Fruit fly (Drosophila melanogaster) whole organism, embryonic: ENCODE results near the gene CG11811.

ENCODE experiments used
- BEAF-32 ChIP-seq: fragments of 200-800 bp; sonication (Bioruptor generic); optimal IDR thresholded peaks from 3 replicates; lab custom pipeline; 2017; ENCODE audit warnings: missing biosample characterization, missing genetic modification characterization, mild to moderate bottlenecking, moderate library complexity, missing genetic modification reagents
- CG10209 ChIP-seq: fragments of 200-800 bp; sonication (Bioruptor generic); optimal IDR thresholded peaks from 3 replicates; lab custom pipeline; 2017; ENCODE audit warnings: missing biosample characterization, mild to moderate bottlenecking, missing genetic modification characterization, missing genetic modification reagents
- CG10654 ChIP-seq: fragments of 200-800 bp; sonication (Bioruptor generic); optimal IDR thresholded peaks from 2 replicates; lab custom pipeline; 2016; ENCODE audit warnings: missing biosample characterization, missing genetic modification characterization
- CG11504 ChIP-seq: fragments of 200-800 bp; sonication (Bioruptor generic); optimal IDR thresholded peaks from 3 replicates; lab custom pipeline; 2019; ENCODE audit warnings: missing biosample characterization, mild to moderate bottlenecking, missing genetic modification characterization, moderate library complexity
- CG11695 ChIP-seq: fragments of 200-800 bp; sonication (Bioruptor generic); IDR thresholded peaks from 3 replicates; pipeline ENCODE4 v1.3.6; 2022; ENCODE audit warnings: missing biosample characterization, missing genetic modification characterization
- CG11696 ChIP-seq: fragments of 200-800 bp; sonication (Bioruptor generic); IDR thresholded peaks from 2 replicates; pipeline ENCODE4 v1.3.6; 2022; ENCODE audit warnings: missing biosample characterization, missing genetic modification characterization
- CG12659 ChIP-seq: fragments of 200-800 bp; sonication (Bioruptor generic); optimal IDR thresholded peaks from 3 replicates; lab custom pipeline; 2017; ENCODE audit warnings: mild to moderate bottlenecking, missing biosample characterization, missing genetic modification reagents, missing genetic modification characterization
- CG13123 ChIP-seq: fragments of 200-800 bp; sonication (Bioruptor generic); optimal IDR thresholded peaks from 2 replicates; lab custom pipeline; 2016; ENCODE audit warnings: missing biosample characterization, missing genetic modification characterization
- CG16813 ChIP-seq: fragments of 200-800 bp; sonication (Bioruptor generic); IDR thresholded peaks from 3 replicates; pipeline ENCODE4 v1.3.6; 2022; ENCODE audit warnings: missing biosample characterization, missing genetic modification characterization; ENCODE audit not compliant: partially characterized antibody
- CG17359 ChIP-seq: fragments of 200-800 bp; sonication (Bioruptor generic); optimal IDR thresholded peaks from 3 replicates; lab custom pipeline; 2018; ENCODE audit warnings: missing biosample characterization, mild to moderate bottlenecking, missing genetic modification characterization, moderate library complexity
- CG17612 ChIP-seq: fragments of 200-800 bp; sonication (Bioruptor generic); IDR thresholded peaks from 2 replicates; pipeline ENCODE4 v1.3.6; 2022; ENCODE audit warnings: missing biosample characterization, missing genetic modification characterization
- CG18011 ChIP-seq: fragments of 200-800 bp; sonication (Bioruptor generic); optimal IDR thresholded peaks from 2 replicates; lab custom pipeline; 2017; ENCODE audit warnings: missing biosample characterization, missing genetic modification characterization, mild to moderate bottlenecking, moderate library complexity, missing genotype
- CG2712 ChIP-seq: fragments of 200-800 bp; optimal IDR thresholded peaks from 3 replicates; lab custom pipeline; 2019; ENCODE audit warnings: missing biosample characterization, mild to moderate bottlenecking, missing genetic modification characterization, moderate library complexity
- CG30431 ChIP-seq: fragments of 200-800 bp; sonication (Bioruptor generic); optimal IDR thresholded peaks from 2 replicates; lab custom pipeline; 2017; ENCODE audit warnings: missing biosample characterization, missing genetic modification characterization
- CG34224 ChIP-seq: fragments of 200-800 bp; sonication (Bioruptor generic); IDR thresholded peaks from 3 replicates; pipeline ENCODE4 v1.3.6; 2022; ENCODE audit warnings: missing biosample characterization, missing genetic modification characterization; ENCODE audit not compliant: partially characterized antibody
- CG3847 ChIP-seq: fragments of 200-800 bp; sonication (Bioruptor generic); IDR thresholded peaks from 2 replicates; pipeline ENCODE4 v1.3.6; 2022; ENCODE audit warnings: missing biosample characterization, missing genetic modification characterization
- CG4854 ChIP-seq: fragments of 200-800 bp; sonication (Bioruptor generic); optimal IDR thresholded peaks from 2 replicates; lab custom pipeline; 2016; ENCODE audit warnings: missing biosample characterization, missing genetic modification characterization, inconsistent platforms
- CG6854 ChIP-seq: fragments of 200-800 bp; sonication (Bioruptor generic); optimal IDR thresholded peaks from 3 replicates; lab custom pipeline; 2017; ENCODE audit warnings: missing biosample characterization, mild to moderate bottlenecking, missing genetic modification characterization
- CG7839 ChIP-seq: fragments of 200-800 bp; sonication (Bioruptor generic); optimal IDR thresholded peaks from 3 replicates; lab custom pipeline; 2018; ENCODE audit warnings: missing biosample characterization, mild to moderate bottlenecking, missing genetic modification characterization, moderate library complexity
- Deaf1 ChIP-seq: fragments of 200-800 bp; optimal IDR thresholded peaks from 3 replicates; lab custom pipeline; 2019; ENCODE audit warnings: missing biosample characterization, mild to moderate bottlenecking, missing genetic modification characterization, moderate library complexity
- Dll ChIP-seq: fragments of 200-800 bp; sonication (Bioruptor generic); IDR thresholded peaks from 4 replicates; pipeline ENCODE4 v1.3.6; 2022; ENCODE audit warnings: missing biosample characterization, missing genetic modification characterization; ENCODE audit not compliant: partially characterized antibody
- Fer2 ChIP-seq: fragments of 200-800 bp; sonication (Bioruptor generic); optimal IDR thresholded peaks from 2 replicates; lab custom pipeline; 2018; ENCODE audit warnings: missing biosample characterization, mild to moderate bottlenecking, missing genetic modification characterization, moderate library complexity
- Gug ChIP-seq: fragments of 200-800 bp; sonication (Bioruptor generic); IDR thresholded peaks from 4 replicates; pipeline ENCODE4 v1.3.6; 2022; ENCODE audit warnings: missing biosample characterization, missing genetic modification characterization
- Hand ChIP-seq: fragments of 200-800 bp; sonication (Bioruptor generic); optimal IDR thresholded peaks from 2 replicates; lab custom pipeline; 2017; ENCODE audit warnings: mild to moderate bottlenecking, missing biosample characterization, missing genetic modification reagents, missing genetic modification characterization
- HmgD ChIP-seq: fragments of 200-800 bp; sonication (Bioruptor generic); optimal IDR thresholded peaks from 3 replicates; lab custom pipeline; 2016; ENCODE audit warnings: missing biosample characterization, missing genetic modification characterization
- Hmr ChIP-seq: fragments of 200-800 bp; sonication (Bioruptor generic); optimal IDR thresholded peaks from 3 replicates; lab custom pipeline; 2017; ENCODE audit warnings: mild to moderate bottlenecking, missing biosample characterization, missing genetic modification reagents, missing genetic modification characterization
- Kr ChIP-seq: fragments of 200-800 bp; sonication (Bioruptor generic); optimal IDR thresholded peaks from 2 replicates; lab custom pipeline; 2017; ENCODE audit warnings: missing biosample characterization, mild to moderate bottlenecking, missing genetic modification characterization
- Lhr ChIP-seq: fragments of 200-800 bp; sonication (Bioruptor generic); optimal IDR thresholded peaks from 3 replicates; lab custom pipeline; 2017; ENCODE audit warnings: mild to moderate bottlenecking, missing biosample characterization, missing genetic modification reagents, missing genetic modification characterization
- MTF-1 ChIP-seq: fragments of 200-800 bp; sonication (Bioruptor generic); optimal IDR thresholded peaks from 2 replicates; lab custom pipeline; 2018; ENCODE audit warnings: missing biosample characterization, mild to moderate bottlenecking, missing genetic modification characterization, borderline replicate concordance
- Med ChIP-seq: fragments of 200-800 bp; sonication (Bioruptor generic); peaks from one replicate; lab custom pipeline; 2016; ENCODE audit warnings: missing biosample characterization, missing genetic modification characterization, mild to moderate bottlenecking, inconsistent platforms, moderate library complexity
- Mes4 ChIP-seq: fragments of 200-800 bp; sonication (Bioruptor generic); optimal IDR thresholded peaks from 2 replicates; lab custom pipeline; 2016; ENCODE audit warnings: missing biosample characterization, missing genetic modification characterization
- Myb ChIP-seq: fragments of 200-800 bp; sonication (Bioruptor generic); optimal IDR thresholded peaks from 2 replicates; lab custom pipeline; 2016; ENCODE audit warnings: missing biosample characterization, missing genetic modification characterization
- Pdp1 ChIP-seq, 2 experiments: fragments of 200-800 bp; sonication (Bioruptor generic); optimal IDR thresholded peaks; 3 replicates each; lab custom pipeline; 2016; ENCODE audit warnings: missing biosample characterization in 2 of 2, missing genetic modification characterization in 2 of 2, mild to moderate bottlenecking in 1 of 2, moderate library complexity in 1 of 2
- amos ChIP-seq: fragments of 200-800 bp; sonication (Bioruptor generic); IDR thresholded peaks from 2 replicates; pipeline ENCODE4 v1.3.6; 2022; ENCODE audit warnings: missing biosample characterization, missing genetic modification characterization; ENCODE audit not compliant: partially characterized antibody
- br ChIP-seq: fragments of >200 bp; optimal IDR thresholded peaks from 2 replicates; lab custom pipeline; 2017
- bsh ChIP-seq, 2 experiments: fragments of 200-800 bp; sonication (Bioruptor generic); optimal IDR thresholded peaks; 2 replicates each; lab custom pipeline; 2017 to 2018; ENCODE audit warnings: mild to moderate bottlenecking in 2 of 2, missing biosample characterization in 2 of 2, missing genetic modification characterization in 2 of 2, moderate library complexity in 1 of 2
- cwo ChIP-seq: fragments of 200-800 bp; sonication (Bioruptor generic); optimal IDR thresholded peaks from 3 replicates; lab custom pipeline; 2017; ENCODE audit warnings: missing biosample characterization, missing genetic modification characterization, mild to moderate bottlenecking, moderate library complexity, missing genetic modification reagents
- emc ChIP-seq: fragments of 200-800 bp; sonication (Bioruptor generic); optimal IDR thresholded peaks from 2 replicates; lab custom pipeline; 2016; ENCODE audit warnings: missing biosample characterization, missing genetic modification characterization
- eve ChIP-seq, 2 experiments: fragments of >200 bp; optimal IDR thresholded peaks; 2 replicates each; lab custom pipeline; 2017; ENCODE audit warnings: missing biosample characterization in 2 of 2, missing genetic modification characterization in 2 of 2
- fd102C ChIP-seq: fragments of 200-800 bp; sonication (Bioruptor generic); optimal IDR thresholded peaks from 2 replicates; lab custom pipeline; 2018; ENCODE audit warnings: missing biosample characterization, mild to moderate bottlenecking, missing genetic modification characterization, moderate library complexity
- her ChIP-seq: fragments of 200-800 bp; sonication (Bioruptor generic); optimal IDR thresholded peaks from 2 replicates; lab custom pipeline; 2016; ENCODE audit warnings: missing biosample characterization, missing genetic modification characterization
- insv ChIP-seq, 2 experiments: fragments of 200-800 bp; sonication (Bioruptor generic); optimal IDR thresholded peaks; 3 replicates each; lab custom pipeline; 2016 to 2018; ENCODE audit warnings: missing biosample characterization in 2 of 2, missing genetic modification characterization in 2 of 2
- kay ChIP-seq: fragments of 200-800 bp; sonication (Bioruptor generic); optimal IDR thresholded peaks from 2 replicates; lab custom pipeline; 2016; ENCODE audit warnings: missing biosample characterization, missing genetic modification characterization
- lola ChIP-seq, 3 experiments: fragments of >200 bp in 2 of 3; fragments of 200-800 bp in 1 of 3; sonication (Bioruptor generic) in 1 of 3; optimal IDR thresholded peaks; 2 replicates each; lab custom pipeline; 2017 to 2019; ENCODE audit warnings: missing biosample characterization in 3 of 3, missing genetic modification characterization in 3 of 3, mild to moderate bottlenecking in 1 of 3, moderate library complexity in 1 of 3
- nau ChIP-seq: fragments of 200-800 bp; sonication (Bioruptor generic); optimal IDR thresholded peaks from 3 replicates; lab custom pipeline; 2017; ENCODE audit warnings: missing biosample characterization, mild to moderate bottlenecking, missing genetic modification characterization, missing genetic modification reagents
- org-1 ChIP-seq: fragments of 200-800 bp; sonication (Bioruptor generic); optimal IDR thresholded peaks from 2 replicates; lab custom pipeline; 2017; ENCODE audit warnings: missing biosample characterization, missing genetic modification characterization
- sim ChIP-seq: fragments of 200-800 bp; sonication (Bioruptor generic); IDR thresholded peaks from 2 replicates; pipeline ENCODE4 v1.3.6; 2022; ENCODE audit warnings: missing biosample characterization, missing genetic modification characterization
- slbo ChIP-seq: fragments of 200-800 bp; sonication (Bioruptor generic); IDR thresholded peaks from 2 replicates; pipeline ENCODE4 v1.3.6; 2022; ENCODE audit warnings: missing biosample characterization, missing genetic modification characterization
- tap ChIP-seq: fragments of 200-800 bp; optimal IDR thresholded peaks from 3 replicates; lab custom pipeline; 2019; ENCODE audit warnings: missing biosample characterization, mild to moderate bottlenecking, missing genetic modification characterization, moderate library complexity
- zfh2 ChIP-seq: fragments of 200-800 bp; sonication (Bioruptor generic); optimal IDR thresholded peaks from 2 replicates; lab custom pipeline; 2016; ENCODE audit warnings: missing biosample characterization, missing genetic modification characterization

Gene CG11811

dm6 chr3L:10740707-10741106 is 49.9 kb downstream of the CG11811 start (continued):
- TF ChIP-seq CG4854 (GFP tag; lab: Kevin White, UChicago): no peak
- TF ChIP-seq CG18011: no peak
- peak; percentile 20 for TF ChIP-seq Med (GFP tag; lab: Kevin White, UChicago)
- TF ChIP-seq Hand (GFP tag; lab: Kevin White, UChicago): peak; percentile 15
- TF ChIP-seq CG17359: no peak
- peak in 1 of 2 experiments; percentile 61 for TF ChIP-seq eve (GFP tag; optimal IDR thresholded peaks at IDR 0.05; lab: Kevin White, UChicago)
- no peak for TF ChIP-seq CG11696
- no peak for TF ChIP-seq CG10654
- no peak for TF ChIP-seq zfh2 (GFP tag; lab: Kevin White, UChicago)
- no peak for TF ChIP-seq CG17612
- TF ChIP-seq org-1 (GFP tag; lab: Kevin White, UChicago): no peak
- TF ChIP-seq Fer2 (tag; lab: Kevin White, UChicago): no peak
- TF ChIP-seq kay (GFP tag; lab: Kevin White, UChicago): no peak
- no peak for TF ChIP-seq cwo (GFP tag; lab: Kevin White, UChicago)
- no peak for TF ChIP-seq BEAF-32
- no peak for TF ChIP-seq Kr (GFP tag; lab: Kevin White, UChicago)
- TF ChIP-seq CG16813 (GFP tag; lab: Robert Waterston, UW): no peak
- TF ChIP-seq Pdp1 (GFP tag; optimal IDR thresholded peaks at IDR 0.05; lab: Kevin White, UChicago): peak in 1 of 2 experiments; percentile 29
- TF ChIP-seq Lhr (GFP tag; lab: Kevin White, UChicago): no peak
- TF ChIP-seq CG34224: no peak
- TF ChIP-seq CG6854 (GFP tag; lab: Kevin White, UChicago): peak; percentile 25
- no peak for TF ChIP-seq HmgD (GFP tag; lab: Kevin White, UChicago)
- no peak for TF ChIP-seq CG12659
- TF ChIP-seq lola (GFP tag; optimal IDR thresholded peaks at IDR 0.05; lab: Kevin White, UChicago): no peak
- TF ChIP-seq CG30431 (GFP tag; lab: Kevin White, UChicago): no peak
- TF ChIP-seq Myb (GFP tag; lab: Kevin White, UChicago): no peak
- TF ChIP-seq CG13123: no peak
- TF ChIP-seq amos: no peak
- no peak for TF ChIP-seq Mes4 (GFP tag; lab: Kevin White, UChicago)
- TF ChIP-seq Gug (GFP tag; lab: Robert Waterston, UW): no peak
- no peak for TF ChIP-seq CG2712 (tag; lab: Kevin White, UChicago)
- TF ChIP-seq bsh (GFP tag; optimal IDR thresholded peaks at IDR 0.05; lab: Kevin White, UChicago): no peak
- no peak for TF ChIP-seq emc (GFP tag; lab: Kevin White, UChicago)
- TF ChIP-seq fd102C: no peak
- no peak for TF ChIP-seq sim
- TF ChIP-seq insv (GFP tag; optimal IDR thresholded peaks at IDR 0.05; lab: Kevin White, UChicago): no peak
- no peak for TF ChIP-seq MTF-1
- peak; percentile 16 for TF ChIP-seq CG11504 (tag; lab: Kevin White, UChicago)
- peak; percentile 54 for TF ChIP-seq CG7839 (tag; lab: Kevin White, UChicago)
- no peak for TF ChIP-seq br (lab: Kevin White, UChicago)
- peak; percentile 8 for TF ChIP-seq CG10209 (GFP tag; lab: Kevin White, UChicago)
- no peak for TF ChIP-seq CG11695 (GFP tag; lab: Robert Waterston, UW)
- TF ChIP-seq her: no peak
- TF ChIP-seq Hmr (GFP tag; lab: Kevin White, UChicago): peak; percentile 57
- no peak for TF ChIP-seq CG3847 (GFP tag; lab: Robert Waterston, UW)
- TF ChIP-seq nau (GFP tag; lab: Kevin White, UChicago): no peak
- TF ChIP-seq tap (tag; lab: Kevin White, UChicago): no peak
- TF ChIP-seq Dll: no peak
- TF ChIP-seq Deaf1: no peak
- peak; percentile 40 for TF ChIP-seq slbo (GFP tag; lab: Robert Waterston, UW)
